Worm (Caenorhabditis elegans) whole organism, mixed stage, embryonic: ENCODE results near the gene ins-2.

ENCODE experiments used
- bed-3 ChIP-seq: fragments of 200-800 bp; sonication (Bioruptor generic); optimal IDR thresholded peaks from 3 replicates; lab custom pipeline; 2018; ENCODE audit warnings: mild to moderate bottlenecking, missing genetic modification characterization, moderate library complexity, missing compliant biosample characterization
- blmp-1 ChIP-seq: fragments of 150-350 bp; optimal IDR thresholded peaks from 2 replicates; lab custom pipeline; 2014; ENCODE audit warnings: missing biosample characterization, missing genetic modification characterization
- ceh-39 ChIP-seq: fragments of 150-350 bp; optimal IDR thresholded peaks from 2 replicates; lab custom pipeline; 2014; ENCODE audit warnings: missing biosample characterization, missing genetic modification characterization
- ceh-43 ChIP-seq: fragments of 200-800 bp; sonication (Bioruptor generic); optimal IDR thresholded peaks from 2 replicates; lab custom pipeline; 2018; ENCODE audit warnings: mild to moderate bottlenecking, missing genetic modification characterization, moderate library complexity, missing compliant biosample characterization
- ceh-83 ChIP-seq: fragments of 200-800 bp; sonication (Bioruptor generic); optimal IDR thresholded peaks from 2 replicates; lab custom pipeline; 2018; ENCODE audit warnings: mild to moderate bottlenecking, missing genetic modification characterization, missing compliant biosample characterization
- ces-1 ChIP-seq: fragments of 150-350 bp; optimal IDR thresholded peaks from 2 replicates; lab custom pipeline; 2014; ENCODE audit warnings: missing biosample characterization, missing genetic modification reagents, missing genetic modification characterization
- cnd-1 ChIP-seq: fragments of 200-800 bp; sonication (Bioruptor generic); optimal IDR thresholded peaks from 2 replicates; lab custom pipeline; 2018; ENCODE audit warnings: mild to moderate bottlenecking, missing genetic modification characterization, missing compliant biosample characterization
- drap-1 ChIP-seq: fragments of 200-800 bp; sonication (Bioruptor generic); optimal IDR thresholded peaks from 3 replicates; lab custom pipeline; 2018; ENCODE audit warnings: mild to moderate bottlenecking, missing genetic modification characterization, missing compliant biosample characterization
- elt-1 ChIP-seq: sonication (generic microtip); optimal IDR thresholded peaks from 2 replicates; lab custom pipeline; 2017; ENCODE audit warnings: missing genetic modification characterization, mild to moderate bottlenecking, missing compliant biosample characterization, antibody characterized with exemption, moderate library complexity, borderline replicate concordance; ENCODE audit not compliant: insufficient read depth
- flh-1 ChIP-seq: fragments of 200-800 bp; sonication (Bioruptor generic); optimal IDR thresholded peaks from 2 replicates; lab custom pipeline; 2018; ENCODE audit warnings: mild to moderate bottlenecking, missing genetic modification characterization, moderate library complexity, missing compliant biosample characterization
- ham-2 ChIP-seq: fragments of 200-800 bp; sonication (Bioruptor generic); optimal IDR thresholded peaks from 2 replicates; lab custom pipeline; 2018; ENCODE audit warnings: mild to moderate bottlenecking, missing genetic modification characterization, missing compliant biosample characterization
- hlh-1 ChIP-seq: fragments of 150-350 bp; optimal IDR thresholded peaks from 2 replicates; lab custom pipeline; 2014; ENCODE audit warnings: missing biosample characterization, missing genetic modification reagents, missing genetic modification characterization
- lsy-2 ChIP-seq: fragments of 150-350 bp; optimal IDR thresholded peaks from 2 replicates; lab custom pipeline; 2014; ENCODE audit warnings: missing biosample characterization, missing genetic modification characterization
- mep-1 ChIP-seq: fragments of 150-350 bp; optimal IDR thresholded peaks from 2 replicates; lab custom pipeline; 2017; ENCODE audit warnings: missing biosample characterization, missing genetic modification reagents, missing genetic modification characterization, inconsistent platforms
- mls-2 ChIP-seq: sonication (generic microtip); optimal IDR thresholded peaks from 2 replicates; lab custom pipeline; 2016; ENCODE audit warnings: mild to moderate bottlenecking, missing genetic modification characterization, moderate library complexity, missing compliant biosample characterization
- nhr-28 ChIP-seq: fragments of 150-350 bp; optimal IDR thresholded peaks from 2 replicates; lab custom pipeline; 2014; ENCODE audit warnings: missing biosample characterization, missing genetic modification characterization
- nhr-76 ChIP-seq: sonication (generic microtip); optimal IDR thresholded peaks from 2 replicates; lab custom pipeline; 2017; ENCODE audit warnings: missing biosample characterization, missing genetic modification characterization
- pha-4 ChIP-seq: fragments of 150-350 bp; optimal IDR thresholded peaks from 2 replicates; lab custom pipeline; 2018; ENCODE audit warnings: missing biosample characterization, missing genetic modification reagents, missing genetic modification characterization
- sem-2 ChIP-seq: fragments of 200-800 bp; sonication (Bioruptor generic); optimal IDR thresholded peaks from 2 replicates; lab custom pipeline; 2018; ENCODE audit warnings: mild to moderate bottlenecking, missing genetic modification characterization, missing compliant biosample characterization
- snpc-4 ChIP-seq: fragments of 150-350 bp; optimal IDR thresholded peaks from 2 replicates; lab custom pipeline; 2014; ENCODE audit warnings: missing biosample characterization, missing genetic modification characterization
- sptf-1 ChIP-seq: sonication (generic microtip); optimal IDR thresholded peaks from 2 replicates; lab custom pipeline; 2017; ENCODE audit warnings: mild to moderate bottlenecking, missing genetic modification characterization, moderate library complexity, missing compliant biosample characterization
- tbx-8 ChIP-seq: fragments of 200-800 bp; sonication (Bioruptor generic); optimal IDR thresholded peaks from 2 replicates; lab custom pipeline; 2018; ENCODE audit warnings: mild to moderate bottlenecking, missing genetic modification characterization, moderate library complexity, missing compliant biosample characterization
- unc-120 ChIP-seq: sonication (generic microtip); optimal IDR thresholded peaks from 2 replicates; lab custom pipeline; 2017; ENCODE audit warnings: missing genetic modification characterization, missing compliant biosample characterization; ENCODE audit not compliant: poor library complexity, severe bottlenecking
- unc-39 ChIP-seq: fragments of 150-350 bp; optimal IDR thresholded peaks from 2 replicates; lab custom pipeline; 2014; ENCODE audit warnings: missing biosample characterization, missing genetic modification characterization
- unc-62 ChIP-seq: fragments of 150-350 bp; optimal IDR thresholded peaks from 2 replicates; lab custom pipeline; 2014; ENCODE audit warnings: missing biosample characterization, missing genetic modification reagents, missing genetic modification characterization
- zip-8 ChIP-seq: fragments of 150-350 bp; optimal IDR thresholded peaks from 2 replicates; lab custom pipeline; 2014; ENCODE audit warnings: missing biosample characterization, missing genetic modification characterization
- ztf-11 ChIP-seq: fragments of 150-350 bp; optimal IDR thresholded peaks from 2 replicates; lab custom pipeline; 2014; ENCODE audit warnings: missing biosample characterization, missing genetic modification characterization

ins-2 gene

DNA sequence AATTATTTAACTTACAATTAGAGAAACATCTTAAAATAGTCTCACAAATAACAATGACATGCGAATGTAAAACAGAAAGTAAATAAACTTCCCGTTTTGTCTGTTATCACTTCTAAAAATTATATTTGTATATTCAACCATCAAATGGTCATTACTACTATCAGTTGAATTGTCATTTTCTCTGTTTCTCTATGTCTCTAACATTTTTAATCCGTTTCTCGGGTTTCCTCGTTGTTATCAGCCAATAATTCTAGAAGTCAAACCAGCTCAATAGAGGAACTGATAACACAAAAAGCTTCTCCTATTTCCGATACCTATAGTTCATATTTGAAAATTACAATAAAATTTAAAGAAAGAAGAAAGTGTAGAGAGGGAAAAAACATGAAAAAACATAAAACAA lies 38.3 kb downstream of the ins-2 start:
- no peak for TF ChIP-seq unc-120

DNA sequence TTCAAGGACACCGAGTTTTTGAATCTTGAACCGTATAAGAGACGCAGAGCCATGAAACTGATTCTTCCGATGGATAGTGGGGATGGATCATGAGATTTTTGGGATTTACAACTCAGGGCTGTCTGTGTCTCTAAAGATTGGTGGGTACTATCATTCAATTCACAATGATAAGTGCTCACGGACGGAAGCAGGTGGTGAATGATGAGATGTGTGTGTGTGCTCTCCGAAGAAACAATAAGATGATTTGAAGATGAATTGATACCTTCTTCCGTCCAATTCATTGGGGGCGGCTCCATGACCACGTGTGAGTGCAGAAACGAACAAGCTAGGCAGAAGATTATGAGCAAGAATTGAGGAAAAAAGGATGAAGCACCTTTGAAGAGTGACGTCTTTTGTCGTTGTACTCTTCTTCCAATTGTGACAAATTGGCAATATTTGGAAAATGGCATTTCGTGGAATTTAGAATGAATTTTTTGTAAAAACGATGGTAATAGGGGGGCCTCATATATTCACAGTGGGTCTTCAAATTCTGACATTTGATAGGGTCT lies 40.3 kb downstream of the ins-2 start:
- peak; percentile 80 for TF ChIP-seq unc-62 (GFP tag; lab: Kevin White, UChicago)
- TF ChIP-seq lsy-2 (tag; lab: Kevin White, UChicago): no peak
- no peak for TF ChIP-seq unc-39
- TF ChIP-seq bed-3 (GFP tag; lab: Kevin White, UChicago): no peak
- no peak for TF ChIP-seq sem-2
- TF ChIP-seq ztf-11 (tag; lab: Kevin White, UChicago): no peak
- peak; percentile 64 for TF ChIP-seq unc-120
- TF ChIP-seq mep-1 (tag; lab: Kevin White, UChicago): no peak
- TF ChIP-seq ces-1 (GFP tag; lab: Kevin White, UChicago): no peak
- no peak for TF ChIP-seq snpc-4
- no peak for TF ChIP-seq blmp-1 (tag; lab: Kevin White, UChicago)
- peak; percentile 36 for TF ChIP-seq hlh-1 (tag; lab: Kevin White, UChicago)
- no peak for TF ChIP-seq tbx-8 (GFP tag; lab: Kevin White, UChicago)
- no peak for TF ChIP-seq pha-4 (tag; lab: Kevin White, UChicago)
- TF ChIP-seq cnd-1: no peak
- TF ChIP-seq drap-1 (GFP tag; lab: Kevin White, UChicago): no peak

DNA sequence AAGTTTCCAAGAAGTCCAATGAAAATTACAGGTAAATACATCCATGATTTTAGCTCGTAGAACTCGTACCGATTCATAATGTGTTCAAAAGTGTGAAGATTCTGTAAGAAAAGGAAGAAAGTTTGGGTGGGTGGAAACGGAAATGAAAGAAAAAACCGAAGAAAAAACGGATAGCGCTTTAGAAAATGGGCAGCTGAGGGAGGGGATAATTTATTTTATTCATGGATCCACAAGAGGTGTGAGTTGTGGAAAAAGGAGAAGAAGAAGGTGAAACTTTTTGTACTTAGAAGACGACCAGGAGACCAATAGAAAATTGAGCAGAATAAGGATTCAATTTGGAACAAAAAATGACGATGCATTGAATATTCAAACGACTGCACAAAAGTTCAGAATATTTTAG lies 42.8 kb downstream of the ins-2 start, which contains the start of gene frpr-16:
frpr-16 (minus strand) TSS at position 101 of the 400 bp plus-strand sequence.
- TF ChIP-seq ceh-43 (GFP tag; lab: Kevin White, UChicago): no peak
- no peak for TF ChIP-seq zip-8
- TF ChIP-seq ceh-83 (GFP tag; lab: Kevin White, UChicago): no peak
- no peak for TF ChIP-seq cnd-1
- no peak for TF ChIP-seq flh-1
- TF ChIP-seq mls-2 (tag; lab: Kevin White, UChicago): no peak
- TF ChIP-seq sptf-1: no peak
- TF ChIP-seq lsy-2 (tag; lab: Kevin White, UChicago): no peak
- TF ChIP-seq ham-2: no peak
- no peak for TF ChIP-seq nhr-28
- no peak for TF ChIP-seq ceh-39 (tag; lab: Kevin White, UChicago)
- TF ChIP-seq bed-3 (GFP tag; lab: Kevin White, UChicago): no peak
- TF ChIP-seq elt-1 (tag; lab: Kevin White, UChicago): no peak
- TF ChIP-seq snpc-4: no peak
- no peak for TF ChIP-seq nhr-76 (tag; lab: Kevin White, UChicago)
